Fruit fly (Drosophila melanogaster) whole organism, embryonic: ENCODE measurements around the gene CG15170.
A peak's percentile ranks its signal among the peaks of the same experiment; 100 is the strongest.

Source experiments
- Ada2b ChIP-seq: fragments of 200-800 bp; sonication (Bioruptor generic); IDR thresholded peaks from 2 replicates; pipeline ENCODE4 v1.3.6; 2022; ENCODE audit warnings: missing biosample characterization, missing genetic modification characterization
- CG10147 ChIP-seq: fragments of 200-800 bp; sonication (Bioruptor generic); optimal IDR thresholded peaks from 2 replicates; lab custom pipeline; 2019; ENCODE audit warnings: missing biosample characterization, mild to moderate bottlenecking, missing genetic modification characterization, moderate library complexity
- CG10209 ChIP-seq: fragments of 200-800 bp; sonication (Bioruptor generic); optimal IDR thresholded peaks from 3 replicates; lab custom pipeline; 2017; ENCODE audit warnings: missing biosample characterization, mild to moderate bottlenecking, missing genetic modification characterization, missing genetic modification reagents
- CG10267 ChIP-seq: fragments of 200-800 bp; sonication (Bioruptor generic); optimal IDR thresholded peaks from 2 replicates; lab custom pipeline; 2018; ENCODE audit warnings: missing biosample characterization, mild to moderate bottlenecking, missing genetic modification characterization, moderate library complexity
- CG10654 ChIP-seq: fragments of 200-800 bp; sonication (Bioruptor generic); optimal IDR thresholded peaks from 2 replicates; lab custom pipeline; 2016; ENCODE audit warnings: missing biosample characterization, missing genetic modification characterization
- CG10959 ChIP-seq: fragments of 200-800 bp; sonication (Bioruptor generic); IDR thresholded peaks from 2 replicates; pipeline ENCODE4 v1.3.6; 2022; ENCODE audit warnings: missing biosample characterization, missing genetic modification characterization
- CG11398 ChIP-seq: fragments of 200-800 bp; sonication (Bioruptor generic); optimal IDR thresholded peaks from 2 replicates; lab custom pipeline; 2016; ENCODE audit warnings: missing biosample characterization, missing genetic modification characterization
- CG12104 ChIP-seq: fragments of 200-800 bp; sonication (Bioruptor generic); optimal IDR thresholded peaks from 3 replicates; lab custom pipeline; 2016; ENCODE audit warnings: missing biosample characterization, missing genetic modification characterization
- CG12744 ChIP-seq: fragments of 200-800 bp; sonication (Bioruptor generic); optimal IDR thresholded peaks from 2 replicates; lab custom pipeline; 2016; ENCODE audit warnings: missing biosample characterization, missing genetic modification characterization
- CG15479 ChIP-seq: fragments of 200-800 bp; sonication (Bioruptor generic); optimal IDR thresholded peaks from 3 replicates; lab custom pipeline; 2019; ENCODE audit warnings: missing biosample characterization, mild to moderate bottlenecking, missing genetic modification characterization, moderate library complexity
- CG15514 ChIP-seq: fragments of 200-800 bp; sonication (Bioruptor generic); optimal IDR thresholded peaks from 3 replicates; lab custom pipeline; 2017; ENCODE audit warnings: missing biosample characterization, missing genetic modification characterization, mild to moderate bottlenecking, moderate library complexity, missing genetic modification reagents
- CG17359 ChIP-seq: fragments of 200-800 bp; sonication (Bioruptor generic); optimal IDR thresholded peaks from 3 replicates; lab custom pipeline; 2018; ENCODE audit warnings: missing biosample characterization, mild to moderate bottlenecking, missing genetic modification characterization, moderate library complexity
- CG2116 ChIP-seq: fragments of 200-800 bp; sonication (Bioruptor generic); optimal IDR thresholded peaks from 3 replicates; lab custom pipeline; 2018; ENCODE audit warnings: missing biosample characterization, mild to moderate bottlenecking, missing genetic modification characterization
- CG3281 ChIP-seq: fragments of 200-800 bp; sonication (Bioruptor generic); optimal IDR thresholded peaks from 3 replicates; lab custom pipeline; 2017; ENCODE audit warnings: missing biosample characterization, mild to moderate bottlenecking, missing genetic modification characterization
- CG34224 ChIP-seq: fragments of 200-800 bp; sonication (Bioruptor generic); IDR thresholded peaks from 3 replicates; pipeline ENCODE4 v1.3.6; 2022; ENCODE audit warnings: missing biosample characterization, missing genetic modification characterization; ENCODE audit not compliant: partially characterized antibody
- CG34376 ChIP-seq: fragments of 200-800 bp; sonication (Bioruptor generic); optimal IDR thresholded peaks from 2 replicates; lab custom pipeline; 2018; ENCODE audit warnings: missing biosample characterization, mild to moderate bottlenecking, missing genetic modification characterization
- CG3847 ChIP-seq: fragments of 200-800 bp; sonication (Bioruptor generic); IDR thresholded peaks from 2 replicates; pipeline ENCODE4 v1.3.6; 2022; ENCODE audit warnings: missing biosample characterization, missing genetic modification characterization
- CG4282 ChIP-seq: fragments of 200-800 bp; sonication (Bioruptor generic); optimal IDR thresholded peaks from 2 replicates; lab custom pipeline; 2016; ENCODE audit warnings: missing biosample characterization, missing genetic modification characterization
- CG7786 ChIP-seq: fragments of 200-800 bp; sonication (Bioruptor generic); optimal IDR thresholded peaks from 2 replicates; lab custom pipeline; 2016; ENCODE audit warnings: missing biosample characterization, missing genetic modification characterization
- CG7839 ChIP-seq: fragments of 200-800 bp; sonication (Bioruptor generic); optimal IDR thresholded peaks from 3 replicates; lab custom pipeline; 2018; ENCODE audit warnings: missing biosample characterization, mild to moderate bottlenecking, missing genetic modification characterization, moderate library complexity
- CG7987 ChIP-seq: fragments of 200-800 bp; sonication (Bioruptor generic); optimal IDR thresholded peaks from 2 replicates; lab custom pipeline; 2018; ENCODE audit warnings: missing biosample characterization, mild to moderate bottlenecking, missing genetic modification characterization, moderate library complexity
- CG8478 ChIP-seq: fragments of >200 bp; optimal IDR thresholded peaks from 2 replicates; lab custom pipeline; 2018
- Chrac-16 ChIP-seq: fragments of 200-800 bp; sonication (Bioruptor generic); optimal IDR thresholded peaks from 3 replicates; lab custom pipeline; 2016; ENCODE audit warnings: missing biosample characterization, missing genetic modification characterization
- CkIIα-i1 ChIP-seq: fragments of 200-800 bp; sonication (Bioruptor generic); IDR thresholded peaks from 2 replicates; pipeline ENCODE4 v1.3.6; 2022; ENCODE audit warnings: missing biosample characterization, missing genetic modification characterization
- Dfd ChIP-seq, 2 experiments: fragments of >200 bp; optimal IDR thresholded peaks; 2 replicates each; lab custom pipeline; 2017; ENCODE audit warnings: missing biosample characterization in 2 of 2, missing genetic modification characterization in 2 of 2
- Dll ChIP-seq: fragments of 200-800 bp; sonication (Bioruptor generic); IDR thresholded peaks from 4 replicates; pipeline ENCODE4 v1.3.6; 2022; ENCODE audit warnings: missing biosample characterization, missing genetic modification characterization; ENCODE audit not compliant: partially characterized antibody
- Gug ChIP-seq: fragments of 200-800 bp; sonication (Bioruptor generic); IDR thresholded peaks from 4 replicates; pipeline ENCODE4 v1.3.6; 2022; ENCODE audit warnings: missing biosample characterization, missing genetic modification characterization
- HHEX ChIP-seq: fragments of 200-800 bp; sonication (Bioruptor generic); optimal IDR thresholded peaks from 3 replicates; lab custom pipeline; 2017; ENCODE audit warnings: missing biosample characterization, mild to moderate bottlenecking, missing genetic modification characterization, missing genetic modification reagents
- Hand ChIP-seq: fragments of 200-800 bp; sonication (Bioruptor generic); optimal IDR thresholded peaks from 2 replicates; lab custom pipeline; 2017; ENCODE audit warnings: mild to moderate bottlenecking, missing biosample characterization, missing genetic modification reagents, missing genetic modification characterization
- HmgZ ChIP-seq: fragments of 200-800 bp; sonication (Bioruptor generic); optimal IDR thresholded peaks from 2 replicates; lab custom pipeline; 2018; ENCODE audit warnings: missing biosample characterization, mild to moderate bottlenecking, missing genetic modification characterization
- Mes4 ChIP-seq: fragments of 200-800 bp; sonication (Bioruptor generic); optimal IDR thresholded peaks from 2 replicates; lab custom pipeline; 2016; ENCODE audit warnings: missing biosample characterization, missing genetic modification characterization
- Neu2 ChIP-seq: fragments of 200-800 bp; sonication (Bioruptor generic); optimal IDR thresholded peaks from 3 replicates; lab custom pipeline; 2016; ENCODE audit warnings: missing biosample characterization, missing genetic modification characterization, borderline replicate concordance
- Nf-YB ChIP-seq: fragments of 200-800 bp; sonication (Bioruptor generic); optimal IDR thresholded peaks from 3 replicates; lab custom pipeline; 2019; ENCODE audit warnings: missing biosample characterization, mild to moderate bottlenecking, missing genetic modification characterization, moderate library complexity
- Optix ChIP-seq: fragments of 200-800 bp; sonication (Bioruptor generic); IDR thresholded peaks from 3 replicates; pipeline ENCODE4 v1.3.6; 2022; ENCODE audit warnings: missing biosample characterization, missing genetic modification characterization
- PHDP ChIP-seq: fragments of 200-800 bp; sonication (Bioruptor generic); optimal IDR thresholded peaks from 3 replicates; lab custom pipeline; 2018; ENCODE audit warnings: missing biosample characterization, mild to moderate bottlenecking, missing genetic modification characterization, moderate library complexity
- Sox102F ChIP-seq: fragments of 200-800 bp; sonication (Bioruptor generic); optimal IDR thresholded peaks from 2 replicates; lab custom pipeline; 2018; ENCODE audit warnings: missing biosample characterization, mild to moderate bottlenecking, missing genetic modification characterization, moderate library complexity
- Sry-δ ChIP-seq: fragments of 200-800 bp; sonication (Bioruptor generic); optimal IDR thresholded peaks from 2 replicates; lab custom pipeline; 2016; ENCODE audit warnings: missing biosample characterization, missing genetic modification characterization
- Tbp ChIP-seq: fragments of >200 bp; optimal IDR thresholded peaks from 2 replicates; lab custom pipeline; 2018; ENCODE audit warnings: missing biosample characterization, missing genetic modification characterization
- ase ChIP-seq: fragments of 200-800 bp; sonication (Bioruptor generic); IDR thresholded peaks from 3 replicates; pipeline ENCODE4 v1.3.6; 2022; ENCODE audit warnings: missing biosample characterization, missing genetic modification characterization
- dpn ChIP-seq, 2 experiments: fragments of 200-800 bp; sonication (Bioruptor generic); optimal IDR thresholded peaks; 3 replicates each; lab custom pipeline; 2016; ENCODE audit warnings: missing biosample characterization in 2 of 2, missing genetic modification characterization in 2 of 2
- gfzf ChIP-seq: fragments of 200-800 bp; sonication (Bioruptor generic); optimal IDR thresholded peaks from 2 replicates; lab custom pipeline; 2016; ENCODE audit warnings: missing biosample characterization, mild to moderate bottlenecking, missing genetic modification characterization, moderate library complexity
- lbe ChIP-seq: fragments of 200-800 bp; sonication (Bioruptor generic); optimal IDR thresholded peaks from 2 replicates; lab custom pipeline; 2016; ENCODE audit warnings: missing biosample characterization, mild to moderate bottlenecking, missing genetic modification characterization
- mirr ChIP-seq: fragments of 200-800 bp; sonication (Bioruptor generic); optimal IDR thresholded peaks from 3 replicates; lab custom pipeline; 2018; ENCODE audit warnings: missing biosample characterization, mild to moderate bottlenecking, missing genetic modification characterization
- sc ChIP-seq, 3 experiments: fragments of >200 bp in 2 of 3; fragments of 200-800 bp in 1 of 3; sonication (Bioruptor generic) in 1 of 3; optimal IDR thresholded peaks; 2 replicates in 2 of 3; 3 replicates in 1 of 3; lab custom pipeline; 2017; ENCODE audit warnings: mild to moderate bottlenecking in 1 of 3, missing biosample characterization in 1 of 3, missing genetic modification characterization in 1 of 3, missing genetic modification reagents in 1 of 3
- sima ChIP-seq: fragments of 200-800 bp; sonication (Bioruptor generic); optimal IDR thresholded peaks from 2 replicates; lab custom pipeline; 2016; ENCODE audit warnings: missing biosample characterization, missing genetic modification characterization
- slou ChIP-seq: fragments of 200-800 bp; sonication (Bioruptor generic); optimal IDR thresholded peaks from 3 replicates; lab custom pipeline; 2016; ENCODE audit warnings: missing biosample characterization, missing genetic modification characterization
- sug ChIP-seq: fragments of 200-800 bp; optimal IDR thresholded peaks from 2 replicates; lab custom pipeline; 2019; ENCODE audit warnings: missing biosample characterization, mild to moderate bottlenecking, missing genetic modification characterization, moderate library complexity
- ttk ChIP-seq: fragments of 200-800 bp; sonication (Bioruptor generic); IDR thresholded peaks from 2 replicates; pipeline ENCODE4 v2.1.2; 2022; ENCODE audit warnings: missing biosample characterization, missing genetic modification characterization

Gene CG15170

DNA sequence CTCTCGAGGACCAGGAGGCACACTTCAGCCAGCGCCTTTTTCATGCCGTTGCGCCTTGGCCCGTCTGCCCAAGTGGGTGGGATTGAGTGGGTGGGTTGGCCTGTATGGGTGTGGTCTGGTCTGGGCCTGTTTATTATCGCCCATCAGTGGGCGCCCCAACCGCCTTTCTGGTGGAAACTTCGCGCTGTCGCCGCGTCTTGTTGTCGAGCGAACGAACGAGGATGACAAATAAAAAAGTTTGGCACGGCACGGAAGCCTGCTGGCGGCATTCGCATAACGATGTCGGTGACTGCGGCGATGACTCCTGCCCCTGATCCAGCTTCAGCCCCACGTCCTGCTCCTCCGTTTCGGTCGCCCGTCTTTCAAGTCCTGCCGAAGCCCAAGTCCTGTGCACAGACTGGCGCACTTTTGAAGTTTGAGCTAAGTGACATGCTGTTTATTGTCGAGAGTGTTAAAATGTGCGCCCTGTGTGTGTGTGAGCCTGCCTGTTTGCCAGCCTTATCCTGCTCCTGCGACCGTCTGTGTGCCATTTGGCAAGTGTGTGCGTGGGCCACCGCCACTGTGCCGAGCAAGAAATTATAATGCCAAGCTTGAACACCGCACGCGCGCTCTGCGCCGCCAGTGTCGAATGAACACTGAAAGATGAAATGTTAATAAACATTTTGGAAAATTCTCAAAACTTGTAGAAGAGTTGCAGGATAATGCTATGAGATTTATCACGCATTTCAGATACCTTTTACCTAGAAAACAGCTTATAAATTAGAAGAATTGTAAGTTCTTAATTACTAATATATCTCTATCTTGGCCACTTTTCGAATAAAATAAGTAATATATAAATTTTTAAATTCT lies 24.2 kb upstream of the CG15170 start (continued):
- TF ChIP-seq Mes4 (GFP tag; lab: Kevin White, UChicago) (no peak), CG10147 (GFP tag; lab: Kevin White, UChicago) (peak; percentile 82), HmgZ (tag; lab: Kevin White, UChicago) (peak; percentile 46), HHEX (peak; percentile 73), Nf-YB (GFP tag; lab: Kevin White, UChicago) (peak; percentile 55), CG8478 (lab: Kevin White, UChicago) (no peak), Chrac-16 (peak; percentile 10), dpn (GFP tag; optimal IDR thresholded peaks at IDR 0.05; lab: Kevin White, UChicago) (peak; percentile 29 to 37), Hand (GFP tag; lab: Kevin White, UChicago) (peak; percentile 91), CG34376 (peak; percentile 75), CG7987 (GFP tag; lab: Kevin White, UChicago) (no peak), Neu2 (no peak), CG2116 (GFP tag; lab: Kevin White, UChicago) (peak; percentile 24), mirr (GFP tag; lab: Kevin White, UChicago) (peak; percentile 66), sug (peak; percentile 70), CG7839 (peak; percentile 87), CG15514 (GFP tag; lab: Kevin White, UChicago) (peak; percentile 64), slou (GFP tag; lab: Kevin White, UChicago) (peak; percentile 70), CG11398 (no peak), CG10267 (tag; lab: Kevin White, UChicago) (peak; percentile 68), CG10209 (GFP tag; lab: Kevin White, UChicago) (peak; percentile 76), gfzf (GFP tag; lab: Kevin White, UChicago) (no peak), CG10959 (GFP tag; lab: Robert Waterston, UW) (no peak), Tbp (GFP tag; lab: Kevin White, UChicago) (no peak), CG7786 (no peak), CG12104 (peak; percentile 49), PHDP (tag; lab: Kevin White, UChicago) (peak; percentile 81), Gug (GFP tag; lab: Robert Waterston, UW) (peak; percentile 6; the same call in 1 of the 4 replicates), CG4282 (no peak), CkIIα-i1 (no peak), CG3847 (GFP tag; lab: Robert Waterston, UW) (peak; percentile 50; the same call in 1 of the 2 replicates), CG3281 (peak; percentile 87), sc (optimal IDR thresholded peaks at IDR 0.05; lab: Kevin White, UChicago) (no peak), sc (GFP tag; optimal IDR thresholded peaks at IDR 0.05; lab: Kevin White, UChicago) (peak; percentile 49), CG17359 (tag; lab: Kevin White, UChicago) (peak; percentile 79), ase (no peak), ttk (GFP tag; lab: Robert Waterston, UW) (peak; percentile 60), lbe (GFP tag; lab: Kevin White, UChicago) (no peak), Dll (GFP tag; lab: Robert Waterston, UW) (no peak), Optix (GFP tag; lab: Robert Waterston, UW) (no peak), Sox102F (GFP tag; lab: Kevin White, UChicago) (peak; percentile 78), CG15479 (GFP tag; lab: Kevin White, UChicago) (no peak), Dfd (GFP tag; optimal IDR thresholded peaks at IDR 0.05; lab: Kevin White, UChicago) (no peak), CG34224 (no peak), sima (GFP tag; lab: Kevin White, UChicago) (no peak), Sry-δ (GFP tag; lab: Kevin White, UChicago) (no peak), Ada2b (GFP tag; lab: Robert Waterston, UW) (peak; percentile 44; the same call in 1 of the 2 replicates), CG10654 (GFP tag; lab: Kevin White, UChicago) (peak; percentile 11), CG12744 (GFP tag; lab: Kevin White, UChicago) (no peak)
